Worm (Caenorhabditis elegans): ENCODE measurements around the gene F59C12.3.
A peak's percentile ranks its signal among the peaks of the same experiment; 100 is the strongest.

F59C12.3 gene

DNA sequence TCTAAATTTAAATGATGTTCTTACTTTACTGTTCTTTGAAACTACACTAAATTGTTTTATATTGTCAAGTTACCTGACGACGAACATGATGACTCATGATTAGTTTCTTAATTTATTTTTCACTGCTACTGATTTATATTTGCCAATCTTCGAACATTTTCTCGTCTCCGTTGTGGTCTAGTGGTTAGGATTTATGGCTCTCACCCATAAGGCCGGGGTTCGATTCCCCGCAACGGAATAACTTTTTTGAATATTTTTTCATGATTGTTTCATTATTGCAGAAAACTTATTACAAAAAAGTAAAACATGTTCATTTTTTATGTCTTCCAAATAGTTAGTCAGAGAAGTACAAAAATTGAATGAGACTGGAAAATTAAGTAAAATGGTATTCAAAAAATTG is 50.5 kb downstream of the F59C12.3 start:
- TF ChIP-seq zip-8 (tag; optimal IDR thresholded peaks at IDR 0.05) (no peak), cnd-1 (tag; optimal IDR thresholded peaks at IDR 0.05) (no peak), flh-1 (GFP tag; optimal IDR thresholded peaks at IDR 0.05) (no peak), tbx-8 (GFP tag; optimal IDR thresholded peaks at IDR 0.05) (no peak), nhr-76 (tag; optimal IDR thresholded peaks at IDR 0.05) (no peak), mls-2 (tag; optimal IDR thresholded peaks at IDR 0.05) (no peak), mep-1 (tag; optimal IDR thresholded peaks at IDR 0.05) (no peak), lsy-2 (tag; optimal IDR thresholded peaks at IDR 0.05) (no peak), nhr-2 (tag; optimal IDR thresholded peaks at IDR 0.05) (no peak), M03D4.4 (tag; optimal IDR thresholded peaks at IDR 0.05) (peak; percentile 30), ceh-83 (GFP tag; optimal IDR thresholded peaks at IDR 0.05) (peak; percentile 24), ztf-11 (tag; optimal IDR thresholded peaks at IDR 0.05) (no peak), nhr-28 (tag; optimal IDR thresholded peaks at IDR 0.05) (no peak), lin-13 (tag; optimal IDR thresholded peaks at IDR 0.05) (no peak), nhr-237 (tag; optimal IDR thresholded peaks at IDR 0.05) (no peak), ceh-43 (GFP tag; optimal IDR thresholded peaks at IDR 0.05) (no peak), pha-4 (tag; optimal IDR thresholded peaks at IDR 0.05) (no peak)

DNA sequence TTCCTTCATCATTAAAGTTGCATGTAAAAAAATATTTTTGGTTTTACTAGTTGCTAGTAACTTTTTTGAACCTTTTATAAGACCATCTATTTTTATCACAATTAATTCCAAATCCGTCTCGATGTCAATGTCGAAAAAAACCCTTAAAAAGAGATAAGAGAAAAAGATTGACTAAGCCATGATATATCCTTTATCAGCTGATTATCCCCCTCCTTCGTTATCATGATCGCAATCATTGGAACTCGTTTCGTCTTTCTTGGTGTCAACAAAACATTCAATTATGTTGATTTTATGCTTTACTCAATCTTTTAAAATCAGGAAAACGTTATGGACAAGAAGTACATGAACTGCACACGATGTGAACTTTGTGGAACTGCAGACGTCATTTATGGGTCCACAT is 51.2 kb downstream of the F59C12.3 start, which contains the start of gene K08B5.1:
K08B5.1 (plus strand) TSS at position 318 of the 400 bp plus-strand sequence.
- no peak for TF ChIP-seq mep-1 (tag; optimal IDR thresholded peaks at IDR 0.05)
- TF ChIP-seq mab-5 (tag; optimal IDR thresholded peaks at IDR 0.05): no peak
- TF ChIP-seq ztf-11 (tag; optimal IDR thresholded peaks at IDR 0.05): no peak
- TF ChIP-seq nhr-12 (tag; optimal IDR thresholded peaks at IDR 0.05): no peak
- TF ChIP-seq tbx-8 (GFP tag; optimal IDR thresholded peaks at IDR 0.05): no peak
- TF ChIP-seq snpc-4 (tag; optimal IDR thresholded peaks at IDR 0.05): no peak
- no peak for TF ChIP-seq flh-1 (GFP tag; optimal IDR thresholded peaks at IDR 0.05)
- TF ChIP-seq nhr-237 (tag; optimal IDR thresholded peaks at IDR 0.05): no peak
- TF ChIP-seq ces-1 (GFP tag; optimal IDR thresholded peaks at IDR 0.05): no peak
- no peak for TF ChIP-seq nhr-28 (tag; optimal IDR thresholded peaks at IDR 0.05)
- TF ChIP-seq pha-4 (tag; optimal IDR thresholded peaks at IDR 0.05): no peak
- TF ChIP-seq M03D4.4 (tag; optimal IDR thresholded peaks at IDR 0.05): no peak
- TF ChIP-seq ham-2 (GFP tag; optimal IDR thresholded peaks at IDR 0.05): no peak
- no peak for TF ChIP-seq unc-39 (tag; optimal IDR thresholded peaks at IDR 0.05)
- no peak for TF ChIP-seq nhr-2 (tag; optimal IDR thresholded peaks at IDR 0.05)

- no peak for TF ChIP-seq pha-4 (tag; optimal IDR thresholded peaks at IDR 0.05)
- TF ChIP-seq snpc-4 (tag; optimal IDR thresholded peaks at IDR 0.05): no peak
- TF ChIP-seq M03D4.4 (tag; optimal IDR thresholded peaks at IDR 0.05): no peak
- TF ChIP-seq ztf-11 (tag; optimal IDR thresholded peaks at IDR 0.05): no peak
- TF ChIP-seq nhr-12 (tag; optimal IDR thresholded peaks at IDR 0.05): no peak
- no peak for TF ChIP-seq ceh-39 (tag; optimal IDR thresholded peaks at IDR 0.05)
- no peak for TF ChIP-seq sem-2 (GFP tag; optimal IDR thresholded peaks at IDR 0.05)
- TF ChIP-seq ces-1 (GFP tag; optimal IDR thresholded peaks at IDR 0.05): no peak
Observed at ce11 chrX:16555726-16556125, 53.6 kb downstream of the F59C12.3 start.

DNA sequence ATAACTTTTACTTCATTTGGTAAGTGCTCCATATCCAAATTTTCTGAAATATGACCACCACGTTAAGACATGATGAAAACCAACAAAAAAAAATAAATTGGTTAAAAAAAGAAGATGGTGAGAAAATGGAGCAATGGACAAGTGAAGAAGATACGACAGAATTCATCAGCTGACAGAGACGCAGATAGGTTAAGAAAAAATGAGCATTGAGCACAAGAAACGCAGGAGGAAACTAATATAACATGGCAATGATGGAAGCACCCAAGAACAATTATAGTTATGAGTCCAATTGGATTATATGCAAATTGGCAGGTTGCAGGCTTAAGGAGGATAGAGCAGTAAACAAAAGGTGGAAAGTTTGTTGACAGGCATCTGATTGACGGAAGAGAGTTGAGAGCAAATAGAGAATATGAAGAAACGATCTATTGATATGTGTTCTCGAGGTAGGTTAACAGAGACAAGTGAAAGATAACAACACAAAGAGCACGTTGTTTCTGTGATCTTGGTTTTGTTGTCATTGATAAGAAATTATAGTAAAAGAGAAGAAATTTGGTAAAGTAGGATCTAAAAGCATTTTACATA is 55.4 kb downstream of the F59C12.3 start, which contains the start of gene K08B5.2:
K08B5.2 (minus strand) TSS at position 43 of the 582 bp plus-strand sequence.
- TF ChIP-seq lin-32 (GFP tag; optimal IDR thresholded peaks at IDR 0.05) (no peak), pha-4 (tag; optimal IDR thresholded peaks at IDR 0.05) (peak; percentile 2), unc-120 (tag; optimal IDR thresholded peaks at IDR 0.05; ENCODE audit: poor library complexity, severe bottlenecking) (peak; percentile 15), ces-1 (GFP tag; optimal IDR thresholded peaks at IDR 0.05) (peak; percentile 90)
